Fruit fly (Drosophila melanogaster) whole organism, wandering third instar larva: Measurements from ENCODE around the gene Ras64B.

Experiments used
- CG9705 ChIP-seq: fragments of 200-800 bp; sonication (Bioruptor generic); optimal IDR thresholded peaks from 2 replicates; lab custom pipeline; 2018; ENCODE audit warnings: missing biosample characterization, mild to moderate bottlenecking, missing genetic modification characterization
- CrebA ChIP-seq: fragments of 200-800 bp; sonication (Bioruptor generic); optimal IDR thresholded peaks from 2 replicates; lab custom pipeline; 2016; ENCODE audit warnings: missing biosample characterization, mild to moderate bottlenecking, missing genetic modification characterization, borderline replicate concordance
- Dfd ChIP-seq: fragments of >200 bp; optimal IDR thresholded peaks from 2 replicates; lab custom pipeline; 2017; ENCODE audit warnings: missing biosample characterization, missing genetic modification characterization
- Dif ChIP-seq: fragments of 200-275, 200-300 bp; sonication (Bioruptor generic); optimal IDR thresholded peaks from 2 replicates; lab custom pipeline; 2018; ENCODE audit warnings: missing biosample characterization, missing genetic modification characterization; ENCODE audit not compliant: partially characterized antibody
- GATAd ChIP-seq: sonication (Bioruptor generic); optimal IDR thresholded peaks from 2 replicates; lab custom pipeline; 2016; ENCODE audit warnings: missing biosample characterization, missing genetic modification characterization
- HLH106 ChIP-seq: fragments of 200-800 bp; optimal IDR thresholded peaks from 3 replicates; lab custom pipeline; 2019; ENCODE audit warnings: missing biosample characterization, mild to moderate bottlenecking, missing genetic modification characterization, moderate library complexity
- Hnf4 ChIP-seq: fragments of 200-800 bp; sonication (Bioruptor generic); optimal IDR thresholded peaks from 2 replicates; lab custom pipeline; 2016; ENCODE audit warnings: missing biosample characterization, mild to moderate bottlenecking, missing genetic modification characterization
- Hr78 ChIP-seq: fragments of >200 bp; optimal IDR thresholded peaks from 2 replicates; lab custom pipeline; 2017; ENCODE audit warnings: missing biosample characterization, missing genetic modification characterization
- Hr83 ChIP-seq: fragments of 200-300 bp; sonication (Bioruptor generic); optimal IDR thresholded peaks from 2 replicates; lab custom pipeline; 2016; ENCODE audit warnings: missing biosample characterization, mild to moderate bottlenecking, missing genetic modification characterization, moderate library complexity; ENCODE audit not compliant: poor library complexity, severe bottlenecking
- Jra ChIP-seq: sonication (Bioruptor generic); optimal IDR thresholded peaks from 2 replicates; lab custom pipeline; 2016; ENCODE audit warnings: missing biosample characterization, missing genetic modification characterization
- Myc ChIP-seq: fragments of >200 bp; optimal IDR thresholded peaks from 2 replicates; lab custom pipeline; 2017
- N ChIP-seq: fragments of >200 bp; optimal IDR thresholded peaks from 2 replicates; lab custom pipeline; 2018; ENCODE audit warnings: missing biosample characterization, missing external identifiers, missing genetic modification characterization
- OdsH ChIP-seq: fragments of 200-800 bp; sonication (Bioruptor generic); optimal IDR thresholded peaks from 2 replicates; lab custom pipeline; 2016; ENCODE audit warnings: missing biosample characterization, mild to moderate bottlenecking, missing genetic modification characterization
- Rel ChIP-seq, 2 experiments: fragments of 200-800 bp; sonication (Bioruptor generic) in 1 of 2; optimal IDR thresholded peaks; 2 replicates in 1 of 2; 3 replicates in 1 of 2; lab custom pipeline; 2016 to 2019; ENCODE audit warnings: mild to moderate bottlenecking in 2 of 2, missing biosample characterization in 2 of 2, missing genetic modification characterization in 2 of 2, moderate library complexity in 1 of 2
- Sp1 ChIP-seq: fragments of 200-800 bp; sonication (Bioruptor generic); optimal IDR thresholded peaks from 3 replicates; lab custom pipeline; 2019; ENCODE audit warnings: missing biosample characterization, mild to moderate bottlenecking, missing genetic modification characterization, moderate library complexity
- Vsx2 ChIP-seq: fragments of 200-300, 225-300 bp; sonication (Bioruptor generic); optimal IDR thresholded peaks from 2 replicates; lab custom pipeline; 2018; ENCODE audit warnings: missing biosample characterization, missing genetic modification characterization; ENCODE audit not compliant: partially characterized antibody
- br ChIP-seq: fragments of 200-800 bp; sonication (Bioruptor generic); optimal IDR thresholded peaks from 2 replicates; lab custom pipeline; 2016; ENCODE audit warnings: missing biosample characterization, missing genetic modification characterization
- brk ChIP-seq: fragments of 200-800 bp; sonication (Bioruptor generic); optimal IDR thresholded peaks from 2 replicates; lab custom pipeline; 2016; ENCODE audit warnings: missing biosample characterization, mild to moderate bottlenecking, missing genetic modification characterization
- dl ChIP-seq, 2 experiments: fragments of 175-275, 200-275 bp in 1 of 2; fragments of 200-275 bp in 1 of 2; sonication (Bioruptor generic); optimal IDR thresholded peaks; lab custom pipeline; 2018; ENCODE audit warnings: mild to moderate bottlenecking in 2 of 2, missing biosample characterization in 2 of 2, missing genetic modification characterization in 2 of 2, moderate library complexity in 2 of 2; ENCODE audit not compliant: partially characterized antibody in 2 of 2, insufficient read depth in 1 of 2
- dsf ChIP-seq: sonication (Bioruptor generic); optimal IDR thresholded peaks from 2 replicates; lab custom pipeline; 2016; ENCODE audit warnings: missing biosample characterization, missing genetic modification characterization, borderline replicate concordance
- foxo ChIP-seq, 2 experiments: fragments of 200-800 bp; sonication (Bioruptor generic); optimal IDR thresholded peaks; 2 replicates in 1 of 2; 3 replicates in 1 of 2; lab custom pipeline; 2016 to 2017; ENCODE audit warnings: missing biosample characterization in 2 of 2, missing genetic modification characterization in 2 of 2
- fru ChIP-seq: fragments of 200-800 bp; sonication (Bioruptor generic); optimal IDR thresholded peaks from 3 replicates; lab custom pipeline; 2016; ENCODE audit warnings: missing biosample characterization, mild to moderate bottlenecking, missing genetic modification characterization
- jim ChIP-seq: fragments of 175-275, 200-325 bp; sonication (Bioruptor generic); optimal IDR thresholded peaks from 2 replicates; lab custom pipeline; 2016; ENCODE audit warnings: missing biosample characterization, mild to moderate bottlenecking, missing genetic modification characterization
- psq ChIP-seq: fragments of 200-800 bp; sonication (Bioruptor generic); optimal IDR thresholded peaks from 3 replicates; lab custom pipeline; 2017; ENCODE audit warnings: missing biosample characterization, mild to moderate bottlenecking, missing genetic modification characterization, moderate library complexity
- sage ChIP-seq: fragments of 200-800 bp; sonication (Bioruptor generic); optimal IDR thresholded peaks from 2 replicates; lab custom pipeline; 2016; ENCODE audit warnings: missing biosample characterization, mild to moderate bottlenecking, missing genetic modification characterization
- sv ChIP-seq: fragments of 200-800 bp; sonication (Bioruptor generic); optimal IDR thresholded peaks from 3 replicates; lab custom pipeline; 2016; ENCODE audit warnings: missing biosample characterization, missing genetic modification characterization
- woc ChIP-seq: sonication (Bioruptor generic); optimal IDR thresholded peaks from 2 replicates; lab custom pipeline; 2016; ENCODE audit warnings: missing biosample characterization, mild to moderate bottlenecking, missing genetic modification characterization

Ras64B gene

dm6 chr3L:4102496-4103257 lies 36.2 kb upstream of the Ras64B start, which contains the start of gene CG14995:
Gene CG14995, minus strand, starts transcription at chr3L:4103256.
- TF ChIP-seq jim (GFP tag; lab: Kevin White, UChicago) = no peak
- peak; percentile 31 for TF ChIP-seq Sp1
- TF ChIP-seq Dif (GFP tag; lab: Kevin White, UChicago) = peak; percentile 21
- no peak for TF ChIP-seq woc (GFP tag; lab: Kevin White, UChicago)
- TF ChIP-seq Myc (lab: Kevin White, UChicago) = no peak
- TF ChIP-seq fru (GFP tag; lab: Kevin White, UChicago) = no peak
- no peak for TF ChIP-seq dl (GFP tag; optimal IDR thresholded peaks at IDR 0.05; lab: Kevin White, UChicago; ENCODE audit: insufficient read depth in 1 of 2, partially characterized antibody in 2 of 2)
- TF ChIP-seq CG9705 (GFP tag; lab: Kevin White, UChicago) = no peak
- peak; percentile 40 for TF ChIP-seq sage
- TF ChIP-seq Dfd (GFP tag; lab: Kevin White, UChicago) = no peak
- no peak for TF ChIP-seq Jra
- no peak for TF ChIP-seq CrebA (GFP tag; lab: Kevin White, UChicago)
- peak; percentile 17 for TF ChIP-seq Hnf4 (GFP tag; lab: Kevin White, UChicago)
- TF ChIP-seq Vsx2 (GFP tag; lab: Kevin White, UChicago) = no peak
- TF ChIP-seq Hr78 (GFP tag; lab: Kevin White, UChicago) = no peak
- TF ChIP-seq N (GFP tag; lab: Kevin White, UChicago) = no peak
- TF ChIP-seq Hr83 (GFP tag; lab: Kevin White, UChicago) = no peak
- no peak for TF ChIP-seq dsf (GFP tag; lab: Kevin White, UChicago)
- no peak for TF ChIP-seq OdsH (GFP tag; lab: Kevin White, UChicago)
- peak; percentile 88 for TF ChIP-seq psq
- TF ChIP-seq GATAd (GFP tag; lab: Kevin White, UChicago) = no peak
- TF ChIP-seq sv (GFP tag; lab: Kevin White, UChicago) = no peak
- peak; percentile 13 for TF ChIP-seq brk (GFP tag; lab: Kevin White, UChicago)
- no peak for TF ChIP-seq foxo (GFP tag; optimal IDR thresholded peaks at IDR 0.05; lab: Kevin White, UChicago)
- TF ChIP-seq Rel (GFP tag; optimal IDR thresholded peaks at IDR 0.05; lab: Kevin White, UChicago) = no peak
- TF ChIP-seq Rel (tag; optimal IDR thresholded peaks at IDR 0.05; lab: Kevin White, UChicago) = peak; percentile 51

- TF ChIP-seq Sp1 = peak; percentile 12
- peak; percentile 23 for TF ChIP-seq br
- TF ChIP-seq sv (GFP tag; lab: Kevin White, UChicago) = no peak
- no peak for TF ChIP-seq Rel (GFP tag; optimal IDR thresholded peaks at IDR 0.05; lab: Kevin White, UChicago)
- TF ChIP-seq Rel (tag; optimal IDR thresholded peaks at IDR 0.05; lab: Kevin White, UChicago) = peak; percentile 55
- TF ChIP-seq, all 38 proteins: peak for 3
Measured at dm6 chr3L:4103258-4104247, 35.3 kb upstream of the Ras64B start, which contains the start of gene Fit1. Gene Fit1, plus strand, starts transcription at chr3L:4103564.

- TF ChIP-seq Jra = peak; percentile 42
- no peak for TF ChIP-seq CrebA (GFP tag; lab: Kevin White, UChicago)
- no peak for TF ChIP-seq brk (GFP tag; lab: Kevin White, UChicago)
- TF ChIP-seq dl (GFP tag; optimal IDR thresholded peaks at IDR 0.05; lab: Kevin White, UChicago; ENCODE audit: insufficient read depth in 1 of 2, partially characterized antibody in 2 of 2) = no peak
- no peak for TF ChIP-seq Vsx2 (GFP tag; lab: Kevin White, UChicago)
- no peak for TF ChIP-seq HLH106 (tag; lab: Kevin White, UChicago)
- TF ChIP-seq Rel (GFP tag; optimal IDR thresholded peaks at IDR 0.05; lab: Kevin White, UChicago) = peak; percentile 32
- TF ChIP-seq Rel (tag; optimal IDR thresholded peaks at IDR 0.05; lab: Kevin White, UChicago) = peak; percentile 6
- no peak for TF ChIP-seq br
Measured at dm6 chr3L:4107120-4107519, 31.8 kb upstream of the Ras64B start.
